Worm (Caenorhabditis elegans): ENCODE data around the gene dhs-11.

dhs-11 gene

DNA sequence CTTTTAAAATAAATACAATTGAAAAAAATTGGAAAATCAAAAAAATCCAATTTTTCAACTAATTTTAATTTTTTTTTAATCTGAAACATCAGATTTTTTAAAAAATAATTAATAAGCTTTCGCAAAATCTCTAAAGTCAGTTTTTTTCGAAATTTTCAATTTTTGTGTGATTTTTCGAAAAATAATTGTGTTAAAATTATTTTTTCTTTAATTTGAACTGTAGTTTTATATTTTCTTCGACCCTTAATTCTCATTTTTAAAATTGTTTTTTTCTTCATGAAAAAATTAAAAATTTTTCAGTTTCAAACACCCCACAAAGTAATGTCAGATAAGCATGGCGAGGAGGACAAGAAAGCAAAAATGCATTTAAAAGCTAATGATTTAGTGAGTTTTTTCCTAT is 37.6 kb downstream of the dhs-11 start, which contains the start of gene rabx-5 (continued):
- no peak for TF ChIP-seq saeg-2 (GFP tag; IDR thresholded peaks at IDR 0.05)

ce11 chrIII:10604325-10604724 is 38.3 kb downstream of the dhs-11 start:
- TF ChIP-seq nhr-41 (GFP tag; IDR thresholded peaks at IDR 0.05) = no peak
- TF ChIP-seq set-16 (GFP tag; IDR thresholded peaks at IDR 0.05) = no peak
- no peak for TF ChIP-seq hif-1 (tag; optimal IDR thresholded peaks at IDR 0.05)
- TF ChIP-seq ceh-32 (tag; optimal IDR thresholded peaks at IDR 0.05; ENCODE audit: poor library complexity) = no peak
- no peak for TF ChIP-seq lir-3 (tag; optimal IDR thresholded peaks at IDR 0.05)
- peak; percentile 7 for TF ChIP-seq nhr-11 (tag; optimal IDR thresholded peaks at IDR 0.05)
- TF ChIP-seq ztf-7 (tag; optimal IDR thresholded peaks at IDR 0.05) = no peak
- TF ChIP-seq php-3 (GFP tag; IDR thresholded peaks at IDR 0.05) = no peak
- no peak for TF ChIP-seq F10B5.3 (tag; optimal IDR thresholded peaks at IDR 0.05)
- no peak for TF ChIP-seq pha-4 (GFP tag; IDR thresholded peaks at IDR 0.05)
- no peak for TF ChIP-seq pha-4 (tag; optimal IDR thresholded peaks at IDR 0.05)
- no peak for TF ChIP-seq lin-15B (tag; optimal IDR thresholded peaks at IDR 0.05)
- TF ChIP-seq nhr-237 (tag; optimal IDR thresholded peaks at IDR 0.05) = no peak
- no peak for TF ChIP-seq daf-8 (GFP tag; IDR thresholded peaks at IDR 0.05)
- TF ChIP-seq lsy-2 (tag; optimal IDR thresholded peaks at IDR 0.05) = peak in 1 of 2 experiments; percentile 19
- TF ChIP-seq dpl-1 (GFP tag; optimal IDR thresholded peaks at IDR 0.05) = no peak
- no peak for TF ChIP-seq vab-7 (GFP tag; IDR thresholded peaks at IDR 0.05)
- TF ChIP-seq nhr-28 (tag; optimal IDR thresholded peaks at IDR 0.05) = no peak
- TF ChIP-seq ama-1 (optimal IDR thresholded peaks at IDR 0.05) = no peak
- no peak for TF ChIP-seq rbr-2 (tag; optimal IDR thresholded peaks at IDR 0.05)
- TF ChIP-seq spr-3 (GFP tag; optimal IDR thresholded peaks at IDR 0.05) = no peak
- TF ChIP-seq jun-1 (tag; optimal IDR thresholded peaks at IDR 0.05) = no peak
- no peak for TF ChIP-seq mxl-3 (GFP tag; optimal IDR thresholded peaks at IDR 0.05)
- peak in 1 of 2 experiments; percentile 28 for TF ChIP-seq unc-62 (GFP tag; optimal IDR thresholded peaks at IDR 0.05 in 1 of 2)
- no peak for TF ChIP-seq unc-62 (tag; optimal IDR thresholded peaks at IDR 0.05)
- TF ChIP-seq ctbp-1 (GFP tag; IDR thresholded peaks at IDR 0.05) = 0 out of 2 replicates have a peak, but pooled peaks have one; percentile 35
- no peak for TF ChIP-seq F49E8.2 (tag; optimal IDR thresholded peaks at IDR 0.05; ENCODE audit: borderline replicate concordance)
- peak; percentile 44 for TF ChIP-seq hlh-30 (tag; optimal IDR thresholded peaks at IDR 0.05; ENCODE audit: insufficient read depth)
- peak; percentile 46 for TF ChIP-seq aha-1 (tag)
- no peak for TF ChIP-seq daf-16 (GFP tag; optimal IDR thresholded peaks at IDR 0.05)
- TF ChIP-seq daf-16 (tag; optimal IDR thresholded peaks at IDR 0.05) = no peak

ce11 chrIII:10603248-10603647 is 39.4 kb downstream of the dhs-11 start, which contains the start of gene Y39A1A.2:
Gene Y39A1A.2 (minus strand): TSS chrIII:10603566.
- TF ChIP-seq tra-1 (GFP tag; IDR thresholded peaks at IDR 0.05) (no peak), dve-1 (tag; optimal IDR thresholded peaks at IDR 0.05; ENCODE audit: insufficient read depth) (no peak), spr-1 (tag; optimal IDR thresholded peaks at IDR 0.05) (no peak), saeg-2 (GFP tag; IDR thresholded peaks at IDR 0.05) (no peak), aly-2 (tag; optimal IDR thresholded peaks at IDR 0.05) (no peak), ceh-28 (tag; optimal IDR thresholded peaks at IDR 0.05) (peak; percentile 75)

- TF ChIP-seq nhr-11 (tag; optimal IDR thresholded peaks at IDR 0.05) (peak; percentile 14), nhr-77 (tag; optimal IDR thresholded peaks at IDR 0.05) (no peak), snpc-1.2 (GFP tag; IDR thresholded peaks at IDR 0.05) (no peak), mes-2 (tag; optimal IDR thresholded peaks at IDR 0.05; ENCODE audit: poor library complexity, severe bottlenecking) (no peak)
Observed at ce11 chrIII:10600894-10601293, 41.8 kb downstream of the dhs-11 start.
